Fruit fly (Drosophila melanogaster): ENCODE measurements around the gene ouib.

ouib gene

DNA sequence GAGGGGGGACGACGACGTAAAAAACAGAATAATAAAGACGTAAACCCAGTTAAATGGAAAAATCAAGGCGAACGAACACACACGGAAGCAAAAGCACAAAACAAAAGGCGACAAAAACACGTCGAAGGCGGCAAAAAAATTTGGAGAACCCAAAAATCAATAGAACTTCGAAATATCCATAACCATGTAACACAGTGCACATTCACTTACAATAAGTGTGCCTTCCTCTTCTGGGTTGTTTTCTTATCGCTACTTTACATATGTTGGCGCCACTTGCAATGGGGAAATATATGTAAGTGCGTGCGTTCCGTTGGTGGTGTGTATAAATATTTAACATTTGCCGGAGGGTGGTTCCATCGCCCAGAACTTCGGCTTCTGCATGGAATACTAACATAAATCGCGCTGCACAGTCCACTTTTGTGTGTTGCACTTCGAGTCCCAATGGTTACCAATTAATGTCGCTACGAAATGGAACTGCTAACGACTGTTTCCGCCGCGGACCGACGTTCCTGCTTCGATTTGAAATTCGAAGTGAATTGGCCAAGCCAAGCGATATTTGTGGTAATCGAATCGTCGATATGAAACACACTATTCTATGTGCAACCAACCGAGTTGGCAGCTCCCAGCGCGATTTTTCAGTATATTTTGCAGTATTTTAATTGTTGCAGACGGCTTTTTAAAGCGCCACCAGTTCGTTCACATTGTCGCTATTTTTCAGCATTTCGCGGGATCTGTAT is 22.0 kb downstream of the ouib start, which contains the start of the genes CG9801 and Nasp (continued):
- TF ChIP-seq CG12299 (tag; optimal IDR thresholded peaks at IDR 0.05): peak; percentile 3
- 0 out of 2 replicates have a peak, but pooled peaks have one; percentile 30 for TF ChIP-seq peb (GFP tag; IDR thresholded peaks at IDR 0.05)
- TF ChIP-seq HmgZ (tag; optimal IDR thresholded peaks at IDR 0.05): peak; percentile 76
- no peak for TF ChIP-seq tin (GFP tag; optimal IDR thresholded peaks at IDR 0.05)
- TF ChIP-seq seq (GFP tag; IDR thresholded peaks at IDR 0.05): no peak
- TF ChIP-seq CG6272 (GFP tag; IDR thresholded peaks at IDR 0.05): peak; percentile 16; the same call in 1 of the 2 replicates
- no peak for TF ChIP-seq CG3407 (GFP tag; optimal IDR thresholded peaks at IDR 0.05)
- peak; percentile 27 for TF ChIP-seq Xbp1 (GFP tag; optimal IDR thresholded peaks at IDR 0.05)
- TF ChIP-seq CG5180 (GFP tag; optimal IDR thresholded peaks at IDR 0.05): no peak
- no peak for TF ChIP-seq CG14667 (GFP tag; IDR thresholded peaks at IDR 0.05)
- no peak for TF ChIP-seq pita (GFP tag; optimal IDR thresholded peaks at IDR 0.05)
- peak; percentile 56; the same call in 1 of the 2 replicates for TF ChIP-seq NFAT (GFP tag; IDR thresholded peaks at IDR 0.05)
- TF ChIP-seq Lhr (GFP tag; optimal IDR thresholded peaks at IDR 0.05): peak; percentile 88
- TF ChIP-seq sob (GFP tag; IDR thresholded peaks at IDR 0.05): peak; percentile 73
- TF ChIP-seq dimm (GFP tag; IDR thresholded peaks at IDR 0.05): no peak
- TF ChIP-seq CG2678 (tag; optimal IDR thresholded peaks at IDR 0.05): peak; percentile 30
- no peak for TF ChIP-seq Atf3 (GFP tag; optimal IDR thresholded peaks at IDR 0.05)
- no peak for TF ChIP-seq CG13894 (tag; optimal IDR thresholded peaks at IDR 0.05)
- no peak for TF ChIP-seq C15 (GFP tag; IDR thresholded peaks at IDR 0.05)
- peak; percentile 44 for TF ChIP-seq CG12391 (tag; optimal IDR thresholded peaks at IDR 0.05)
- peak; percentile 84 for TF ChIP-seq Bgb (GFP tag; IDR thresholded peaks at IDR 0.05; ENCODE audit: partially characterized antibody)
- peak; percentile 49; the same call in 2 of the 3 replicates for TF ChIP-seq Doc3 (GFP tag; IDR thresholded peaks at IDR 0.05; ENCODE audit: partially characterized antibody)
- TF ChIP-seq gro (GFP tag; optimal IDR thresholded peaks at IDR 0.05): peak; percentile 34
- peak; percentile 100 for TF ChIP-seq trem (tag; optimal IDR thresholded peaks at IDR 0.05)
- no peak for TF ChIP-seq prd (optimal IDR thresholded peaks at IDR 0.05)
- TF ChIP-seq prd (GFP tag; IDR thresholded peaks at IDR 0.05): peak; percentile 22; the same call in 1 of the 3 replicates
- no peak for TF ChIP-seq yki (optimal IDR thresholded peaks at IDR 0.05)
- peak; percentile 2 for TF ChIP-seq pros (GFP tag; optimal IDR thresholded peaks at IDR 0.05)
- peak; percentile 73 for TF ChIP-seq nerfin-2 (GFP tag; IDR thresholded peaks at IDR 0.05; ENCODE audit: partially characterized antibody)
- TF ChIP-seq CG11093 (GFP tag; IDR thresholded peaks at IDR 0.05): no peak
- no peak for TF ChIP-seq Ptx1 (GFP tag; IDR thresholded peaks at IDR 0.05)
- no peak for TF ChIP-seq nerfin-1 (tag; optimal IDR thresholded peaks at IDR 0.05)
- TF ChIP-seq ap (GFP tag; IDR thresholded peaks at IDR 0.05): no peak
- peak; percentile 82 for TF ChIP-seq Dp (GFP tag; optimal IDR thresholded peaks at IDR 0.05)
- TF ChIP-seq CG34224 (GFP tag; IDR thresholded peaks at IDR 0.05; ENCODE audit: partially characterized antibody): peak; percentile 61
- TF ChIP-seq CG4328 (GFP tag; optimal IDR thresholded peaks at IDR 0.05): no peak
- TF ChIP-seq CG30431 (GFP tag; optimal IDR thresholded peaks at IDR 0.05): no peak
- no peak for TF ChIP-seq CG10565 (GFP tag; optimal IDR thresholded peaks at IDR 0.05)
- no peak for TF ChIP-seq ken (GFP tag; IDR thresholded peaks at IDR 0.05)
- peak; percentile 86 for TF ChIP-seq CG12659 (GFP tag; optimal IDR thresholded peaks at IDR 0.05)
- TF ChIP-seq CG14441 (GFP tag; IDR thresholded peaks at IDR 0.05): 0 out of 2 replicates have a peak, but pooled peaks have one; percentile 21
- TF ChIP-seq CG31441 (GFP tag; IDR thresholded peaks at IDR 0.05): peak; percentile 20; the same call in 1 of the 2 replicates
- peak; percentile 57 for TF ChIP-seq tna (GFP tag; IDR thresholded peaks at IDR 0.05; ENCODE audit: partially characterized antibody)
- peak; percentile 81 for TF ChIP-seq CG15514 (GFP tag; optimal IDR thresholded peaks at IDR 0.05)
- TF ChIP-seq CG6654 (GFP tag; optimal IDR thresholded peaks at IDR 0.05): no peak
- TF ChIP-seq Abd-B (GFP tag; optimal IDR thresholded peaks at IDR 0.05): peak; percentile 36
- 0 out of 3 replicates have a peak, but pooled peaks have one; percentile 15 for TF ChIP-seq gce (GFP tag; IDR thresholded peaks at IDR 0.05)
- peak; percentile 67 for TF ChIP-seq CG3995 (GFP tag; optimal IDR thresholded peaks at IDR 0.05)
- TF ChIP-seq CG17328 (GFP tag; IDR thresholded peaks at IDR 0.05): 0 out of 2 replicates have a peak, but pooled peaks have one; percentile 31
